Worm (Caenorhabditis elegans) whole organism, L3 larva: Measurements from ENCODE around the gene tsp-9.

Experiments
- ama-1 ChIP-seq: fragments of 150-350 bp; optimal IDR thresholded peaks from 2 replicates; lab custom pipeline; 2018
- ceh-28 ChIP-seq: fragments of 150-350 bp; optimal IDR thresholded peaks from 2 replicates; lab custom pipeline; 2014; ENCODE audit warnings: missing biosample characterization, missing genetic modification reagents, missing genetic modification characterization
- ceh-82 ChIP-seq: fragments of 150-350 bp; optimal IDR thresholded peaks from 2 replicates; lab custom pipeline; 2014; ENCODE audit warnings: missing biosample characterization, missing genetic modification characterization
- elt-1 ChIP-seq: fragments of 150-350 bp; optimal IDR thresholded peaks from 2 replicates; lab custom pipeline; 2014; ENCODE audit warnings: missing biosample characterization, missing genetic modification characterization
- fos-1 ChIP-seq: fragments of 150-350 bp; optimal IDR thresholded peaks from 2 replicates; lab custom pipeline; 2014; ENCODE audit warnings: missing biosample characterization, missing genetic modification characterization
- lin-39 ChIP-seq: fragments of 150-350 bp; optimal IDR thresholded peaks from 2 replicates; lab custom pipeline; 2018; ENCODE audit warnings: missing biosample characterization, missing genetic modification reagents, missing genetic modification characterization
- nhr-237 ChIP-seq: fragments of 150-350 bp; optimal IDR thresholded peaks from 2 replicates; lab custom pipeline; 2014; ENCODE audit warnings: missing biosample characterization, missing genetic modification characterization
- pqm-1 ChIP-seq: fragments of 150-350 bp; optimal IDR thresholded peaks from 2 replicates; lab custom pipeline; 2017; ENCODE audit warnings: missing biosample characterization, missing genetic modification characterization, inconsistent platforms
- unc-62 ChIP-seq: fragments of 150-350 bp; sonication (generic microtip); optimal IDR thresholded peaks from 4 replicates; lab custom pipeline; 2014; ENCODE audit warnings: missing biosample characterization, missing genetic modification reagents, missing genetic modification characterization

- TF ChIP-seq ama-1 (lab: Kevin White, UChicago) (no peak), nhr-237 (tag; lab: Kevin White, UChicago) (no peak), ceh-82 (tag; lab: Kevin White, UChicago) (no peak), lin-39 (no peak), fos-1 (no peak), ceh-28 (tag; lab: Kevin White, UChicago) (no peak), elt-1 (tag; lab: Kevin White, UChicago) (no peak), unc-62 (GFP tag; lab: Kevin White, UChicago) (no peak), pqm-1 (tag; lab: Kevin White, UChicago) (no peak)
These were observed 19.5 kb downstream of the tsp-9 start for ce11 chrX:1265336-1265735.
